Fruit fly (Drosophila melanogaster) whole organism, embryonic: ENCODE measurements around the gene CG15880.

Source experiments
- Bgb ChIP-seq: fragments of 200-800 bp; sonication (Bioruptor generic); IDR thresholded peaks from 2 replicates; pipeline ENCODE4 v1.3.6; 2022; ENCODE audit warnings: missing biosample characterization, missing genetic modification characterization; ENCODE audit not compliant: partially characterized antibody
- CG10431 ChIP-seq: fragments of 200-800 bp; sonication (Bioruptor generic); optimal IDR thresholded peaks from 3 replicates; lab custom pipeline; 2018; ENCODE audit warnings: missing biosample characterization, mild to moderate bottlenecking, missing genetic modification characterization
- CG10543 ChIP-seq: fragments of 200-800 bp; sonication (Bioruptor generic); optimal IDR thresholded peaks from 3 replicates; lab custom pipeline; 2017; ENCODE audit warnings: missing biosample characterization, mild to moderate bottlenecking, missing genetic modification characterization, moderate library complexity
- CG13296 ChIP-seq: fragments of 200-800 bp; sonication (Bioruptor generic); optimal IDR thresholded peaks from 3 replicates; lab custom pipeline; 2018; ENCODE audit warnings: missing biosample characterization, mild to moderate bottlenecking, missing genetic modification characterization
- CG15601 ChIP-seq: fragments of 200-800 bp; sonication (Bioruptor generic); optimal IDR thresholded peaks from 3 replicates; lab custom pipeline; 2019; ENCODE audit warnings: missing biosample characterization, mild to moderate bottlenecking, missing genetic modification characterization, moderate library complexity
- CG16813 ChIP-seq: fragments of 200-800 bp; sonication (Bioruptor generic); IDR thresholded peaks from 3 replicates; pipeline ENCODE4 v1.3.6; 2022; ENCODE audit warnings: missing biosample characterization, missing genetic modification characterization; ENCODE audit not compliant: partially characterized antibody
- CG16815 ChIP-seq: fragments of 200-800 bp; sonication (Bioruptor generic); optimal IDR thresholded peaks from 3 replicates; lab custom pipeline; 2017; ENCODE audit warnings: missing biosample characterization, mild to moderate bottlenecking, missing genetic modification characterization
- CG16863 ChIP-seq: fragments of 200-800 bp; sonication (Bioruptor generic); optimal IDR thresholded peaks from 3 replicates; lab custom pipeline; 2016; ENCODE audit warnings: missing biosample characterization, missing genetic modification characterization
- CG3281 ChIP-seq: fragments of 200-800 bp; sonication (Bioruptor generic); optimal IDR thresholded peaks from 3 replicates; lab custom pipeline; 2017; ENCODE audit warnings: missing biosample characterization, mild to moderate bottlenecking, missing genetic modification characterization
- CG3847 ChIP-seq: fragments of 200-800 bp; sonication (Bioruptor generic); IDR thresholded peaks from 2 replicates; pipeline ENCODE4 v1.3.6; 2022; ENCODE audit warnings: missing biosample characterization, missing genetic modification characterization
- CG4360 ChIP-seq: fragments of 200-800 bp; sonication (Bioruptor generic); IDR thresholded peaks from 2 replicates; pipeline ENCODE4 v1.3.6; 2022; ENCODE audit warnings: missing biosample characterization, missing genetic modification characterization
- CG5953 ChIP-seq: fragments of 200-800 bp; sonication (Bioruptor generic); IDR thresholded peaks from 2 replicates; pipeline ENCODE4 v1.3.6; 2022; ENCODE audit warnings: missing biosample characterization, missing genetic modification characterization
- CG6854 ChIP-seq: fragments of 200-800 bp; sonication (Bioruptor generic); optimal IDR thresholded peaks from 3 replicates; lab custom pipeline; 2017; ENCODE audit warnings: missing biosample characterization, mild to moderate bottlenecking, missing genetic modification characterization
- CG7357 ChIP-seq: fragments of 200-800 bp; sonication (Bioruptor generic); IDR thresholded peaks from 3 replicates; pipeline ENCODE4 v1.3.6; 2022; ENCODE audit warnings: missing biosample characterization, missing genetic modification characterization
- CG9817 ChIP-seq: fragments of 200-800 bp; sonication (Bioruptor generic); optimal IDR thresholded peaks from 2 replicates; lab custom pipeline; 2018; ENCODE audit warnings: missing biosample characterization, mild to moderate bottlenecking, missing genetic modification characterization, moderate library complexity
- Dad ChIP-seq: fragments of 200-800 bp; sonication (Bioruptor generic); optimal IDR thresholded peaks from 3 replicates; lab custom pipeline; 2016; ENCODE audit warnings: missing biosample characterization, missing genetic modification characterization
- Deaf1 ChIP-seq: fragments of 200-800 bp; optimal IDR thresholded peaks from 3 replicates; lab custom pipeline; 2019; ENCODE audit warnings: missing biosample characterization, mild to moderate bottlenecking, missing genetic modification characterization, moderate library complexity
- Dek ChIP-seq: fragments of 200-800 bp; sonication (Bioruptor generic); optimal IDR thresholded peaks from 3 replicates; lab custom pipeline; 2019; ENCODE audit warnings: missing biosample characterization, mild to moderate bottlenecking, missing genetic modification characterization, moderate library complexity
- Dref ChIP-seq: fragments of 200-800 bp; sonication (Bioruptor generic); IDR thresholded peaks from 2 replicates; pipeline ENCODE4 v1.3.6; 2022; ENCODE audit warnings: missing biosample characterization, missing genetic modification characterization
- Hsf ChIP-seq: fragments of 200-800 bp; sonication (Bioruptor generic); optimal IDR thresholded peaks from 3 replicates; lab custom pipeline; 2016; ENCODE audit warnings: missing biosample characterization, missing genetic modification characterization
- Lhr ChIP-seq: fragments of 200-800 bp; sonication (Bioruptor generic); optimal IDR thresholded peaks from 3 replicates; lab custom pipeline; 2017; ENCODE audit warnings: mild to moderate bottlenecking, missing biosample characterization, missing genetic modification reagents, missing genetic modification characterization
- Mes4 ChIP-seq: fragments of 200-800 bp; sonication (Bioruptor generic); optimal IDR thresholded peaks from 2 replicates; lab custom pipeline; 2016; ENCODE audit warnings: missing biosample characterization, missing genetic modification characterization
- Myb ChIP-seq: fragments of 200-800 bp; sonication (Bioruptor generic); optimal IDR thresholded peaks from 2 replicates; lab custom pipeline; 2016; ENCODE audit warnings: missing biosample characterization, missing genetic modification characterization
- NC2β ChIP-seq: fragments of 200-800 bp; sonication (Bioruptor generic); optimal IDR thresholded peaks from 2 replicates; lab custom pipeline; 2016; ENCODE audit warnings: missing biosample characterization, missing genetic modification characterization
- Nf-YA ChIP-seq: fragments of 200-800 bp; sonication (Bioruptor generic); IDR thresholded peaks from 2 replicates; pipeline ENCODE4 v1.3.6; 2022; ENCODE audit warnings: missing biosample characterization, missing genetic modification characterization
- Nf-YC ChIP-seq: fragments of 200-800 bp; optimal IDR thresholded peaks from 3 replicates; lab custom pipeline; 2019; ENCODE audit warnings: missing biosample characterization, mild to moderate bottlenecking, missing genetic modification characterization, moderate library complexity
- Taf1 ChIP-seq: fragments of 200-800 bp; sonication (Bioruptor generic); IDR thresholded peaks from 2 replicates; pipeline ENCODE4 v1.3.6; 2022; ENCODE audit warnings: missing biosample characterization, missing genetic modification characterization
- Trl ChIP-seq, 3 experiments: fragments of >200 bp in 2 of 3; fragments of 200-800 bp in 1 of 3; sonication (Bioruptor generic) in 1 of 3; optimal IDR thresholded peaks; 2 replicates in 1 of 3; 3 replicates in 2 of 3; lab custom pipeline; 2016 to 2017; ENCODE audit warnings: missing biosample characterization in 1 of 3, missing genetic modification characterization in 1 of 3
- Xbp1 ChIP-seq: fragments of 200-800 bp; sonication (Bioruptor generic); optimal IDR thresholded peaks from 3 replicates; lab custom pipeline; 2016; ENCODE audit warnings: missing biosample characterization, mild to moderate bottlenecking, missing genetic modification characterization
- Xrp1 ChIP-seq: fragments of 200-800 bp; sonication (Bioruptor generic); IDR thresholded peaks from 2 replicates; pipeline ENCODE4 v1.3.6; 2022; ENCODE audit warnings: missing biosample characterization, missing genetic modification characterization
- ac ChIP-seq: fragments of 200-800 bp; sonication (Bioruptor generic); optimal IDR thresholded peaks from 3 replicates; lab custom pipeline; 2017; ENCODE audit warnings: missing biosample characterization, mild to moderate bottlenecking, missing genetic modification characterization
- bab2 ChIP-seq: fragments of 200-800 bp; sonication (Bioruptor generic); optimal IDR thresholded peaks from 2 replicates; lab custom pipeline; 2016; ENCODE audit warnings: missing biosample characterization, missing genetic modification characterization
- bigmax ChIP-seq: fragments of 200-800 bp; sonication (Bioruptor generic); optimal IDR thresholded peaks from 2 replicates; lab custom pipeline; 2018; ENCODE audit warnings: missing biosample characterization, mild to moderate bottlenecking, missing genetic modification characterization
- chif ChIP-seq, 2 experiments: fragments of 200-800 bp; sonication (Bioruptor generic); optimal IDR thresholded peaks; 3 replicates each; lab custom pipeline; 2016; ENCODE audit warnings: missing biosample characterization in 2 of 2, missing genetic modification characterization in 2 of 2
- dmrt11E ChIP-seq: fragments of 200-800 bp; sonication (Bioruptor generic); optimal IDR thresholded peaks from 3 replicates; lab custom pipeline; 2018; ENCODE audit warnings: missing biosample characterization, mild to moderate bottlenecking, missing genetic modification characterization, moderate library complexity
- fd102C ChIP-seq: fragments of 200-800 bp; sonication (Bioruptor generic); optimal IDR thresholded peaks from 2 replicates; lab custom pipeline; 2018; ENCODE audit warnings: missing biosample characterization, mild to moderate bottlenecking, missing genetic modification characterization, moderate library complexity
- gem ChIP-seq: fragments of 200-800 bp; sonication (Bioruptor generic); optimal IDR thresholded peaks from 2 replicates; lab custom pipeline; 2019; ENCODE audit warnings: missing biosample characterization, mild to moderate bottlenecking, missing genetic modification characterization, moderate library complexity
- gro ChIP-seq: fragments of 200-800 bp; sonication (Bioruptor generic); optimal IDR thresholded peaks from 2 replicates; lab custom pipeline; 2016; ENCODE audit warnings: missing biosample characterization, missing genetic modification characterization
- gsb ChIP-seq: fragments of 200-800 bp; sonication (Bioruptor generic); IDR thresholded peaks from 2 replicates; pipeline ENCODE4 v1.3.6; 2022; ENCODE audit warnings: missing biosample characterization, missing genetic modification characterization
- h ChIP-seq: fragments of >200 bp; optimal IDR thresholded peaks from 2 replicates; lab custom pipeline; 2017
- jing ChIP-seq: fragments of 200-800 bp; sonication (Bioruptor generic); optimal IDR thresholded peaks from 2 replicates; lab custom pipeline; 2018; ENCODE audit warnings: missing biosample characterization, mild to moderate bottlenecking, missing genetic modification characterization
- ken ChIP-seq: fragments of 200-800 bp; sonication (Bioruptor generic); IDR thresholded peaks from 3 replicates; pipeline ENCODE4 v1.3.6; 2022; ENCODE audit warnings: missing biosample characterization, missing genetic modification characterization
- lab ChIP-seq: fragments of 200-800 bp; sonication (Bioruptor generic); optimal IDR thresholded peaks from 3 replicates; lab custom pipeline; 2017; ENCODE audit warnings: missing biosample characterization, missing genetic modification characterization, mild to moderate bottlenecking, moderate library complexity, missing genetic modification reagents
- maf-S ChIP-seq: fragments of 200-800 bp; sonication (Bioruptor generic); optimal IDR thresholded peaks from 2 replicates; lab custom pipeline; 2016; ENCODE audit warnings: missing biosample characterization, missing genetic modification characterization
- otp ChIP-seq: fragments of 200-800 bp; sonication (Bioruptor generic); IDR thresholded peaks from 3 replicates; pipeline ENCODE4, ENCODE4 v1.3.6; 2022; ENCODE audit warnings: missing biosample characterization, missing genetic modification characterization
- p53 ChIP-seq: fragments of 200-800 bp; sonication (Bioruptor generic); optimal IDR thresholded peaks from 2 replicates; lab custom pipeline; 2016; ENCODE audit warnings: missing biosample characterization, missing genetic modification characterization
- psq ChIP-seq: fragments of 200-800 bp; sonication (Bioruptor generic); optimal IDR thresholded peaks from 2 replicates; lab custom pipeline; 2017; ENCODE audit warnings: missing biosample characterization, missing genetic modification characterization
- pum ChIP-seq: fragments of 200-800 bp; sonication (Bioruptor generic); optimal IDR thresholded peaks from 2 replicates; lab custom pipeline; 2016; ENCODE audit warnings: missing biosample characterization, missing genetic modification characterization
- pzg ChIP-seq: fragments of 200-800 bp; sonication (Bioruptor generic); optimal IDR thresholded peaks from 3 replicates; lab custom pipeline; 2018; ENCODE audit warnings: missing biosample characterization, mild to moderate bottlenecking, missing genetic modification characterization, moderate library complexity
- wdn ChIP-seq: fragments of 200-800 bp; sonication (Bioruptor generic); IDR thresholded peaks from 2 replicates; pipeline ENCODE4 v1.3.6; 2022; ENCODE audit warnings: missing biosample characterization, missing genetic modification characterization

CG15880 gene

DNA sequence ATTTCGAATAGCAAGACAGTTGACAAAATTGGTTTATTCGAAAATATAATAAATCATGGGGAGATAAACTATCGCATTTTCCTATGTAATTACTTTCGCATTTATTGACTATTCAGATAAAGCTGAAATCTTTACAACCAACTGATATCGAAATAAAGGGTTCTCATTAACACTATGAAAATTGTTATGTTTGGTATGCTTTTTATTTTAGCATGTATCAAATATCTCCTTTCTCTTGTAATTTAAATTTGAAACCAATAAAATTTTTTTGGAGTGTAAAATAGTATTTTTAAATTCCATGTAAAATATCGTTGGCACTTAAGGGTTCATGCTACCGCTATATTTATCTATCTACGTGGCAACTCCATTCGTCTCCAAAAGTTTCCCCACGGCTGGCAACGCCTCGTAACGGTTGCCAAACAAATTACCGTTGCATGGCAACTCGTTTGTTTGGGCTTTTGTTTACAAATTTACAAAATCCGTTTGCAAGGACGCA lies 37.4 kb upstream of the CG15880 start, which contains the start of gene CG13949 (continued):
- TF ChIP-seq lab (GFP tag; lab: Kevin White, UChicago) (peak; percentile 85), CG13296 (GFP tag; lab: Kevin White, UChicago) (peak; percentile 40), jing (GFP tag; lab: Kevin White, UChicago) (no peak), CG16863 (peak; percentile 23), ac (GFP tag; lab: Kevin White, UChicago) (no peak), pum (GFP tag; lab: Kevin White, UChicago) (peak; percentile 41), CG15601 (peak; percentile 52), Deaf1 (tag; lab: Kevin White, UChicago) (peak; percentile 33), CG10431 (no peak), CG3281 (GFP tag; lab: Kevin White, UChicago) (peak; percentile 46), CG3847 (peak; percentile 92), CG4360 (GFP tag; lab: Robert Waterston, UW) (0 out of 2 replicates have a peak, but pooled peaks have one; percentile 18), gem (tag; lab: Kevin White, UChicago) (peak; percentile 81), Mes4 (GFP tag; lab: Kevin White, UChicago) (peak; percentile 21), ken (GFP tag; lab: Robert Waterston, UW) (peak; percentile 88), CG5953 (0 out of 2 replicates have a peak, but pooled peaks have one; percentile 40), Myb (GFP tag; lab: Kevin White, UChicago) (peak; percentile 100), Trl (optimal IDR thresholded peaks at IDR 0.05; lab: Kevin White, UChicago) (no peak), Trl (GFP tag; optimal IDR thresholded peaks at IDR 0.05; lab: Kevin White, UChicago) (peak; percentile 60), CG16815 (GFP tag; lab: Kevin White, UChicago) (no peak), bigmax (GFP tag; lab: Kevin White, UChicago) (no peak), Lhr (GFP tag; lab: Kevin White, UChicago) (peak; percentile 98), chif (GFP tag; optimal IDR thresholded peaks at IDR 0.05; lab: Kevin White, UChicago) (peak; percentile 11 to 66), CG10543 (GFP tag; lab: Kevin White, UChicago) (peak; percentile 5), bab2 (peak; percentile 51), Hsf (GFP tag; lab: Kevin White, UChicago) (peak; percentile 64), p53 (GFP tag; lab: Kevin White, UChicago) (peak; percentile 14), gro (GFP tag; lab: Kevin White, UChicago) (peak; percentile 79), CG9817 (tag; lab: Kevin White, UChicago) (peak; percentile 55), wdn (peak; percentile 64; the same call in 1 of the 2 replicates), dmrt11E (peak; percentile 21), CG7357 (GFP tag; lab: Robert Waterston, UW) (no peak), pzg (GFP tag; lab: Kevin White, UChicago) (peak; percentile 55), NC2β (GFP tag; lab: Kevin White, UChicago) (peak; percentile 41), Nf-YA (peak; percentile 37), Xrp1 (peak; percentile 83), CG6854 (peak; percentile 21), Xbp1 (peak; percentile 65), CG16813 (GFP tag; lab: Robert Waterston, UW) (peak; percentile 57), Dek (tag; lab: Kevin White, UChicago) (peak; percentile 68), Nf-YC (peak; percentile 62), Taf1 (GFP tag; lab: Robert Waterston, UW) (peak; percentile 45), fd102C (GFP tag; lab: Kevin White, UChicago) (no peak), psq (GFP tag; lab: Kevin White, UChicago) (no peak), Dad (GFP tag; lab: Kevin White, UChicago) (no peak), gsb (GFP tag; lab: Robert Waterston, UW) (peak; percentile 24; the same call in 1 of the 2 replicates), Bgb (GFP tag; lab: Robert Waterston, UW) (peak; percentile 65; the same call in 1 of the 2 replicates), otp (GFP tag; lab: Robert Waterston, UW) (no peak), Dref (GFP tag; lab: Robert Waterston, UW) (peak; percentile 39; the same call in 1 of the 2 replicates), maf-S (GFP tag; lab: Kevin White, UChicago) (peak; percentile 60), h (no peak)
